Worm (Caenorhabditis elegans): Measurements from ENCODE around the gene smut-1.

smut-1 gene

ce11 chrV:6099634-6100033 is 2.7 kb downstream of the smut-1 start:
- no peak for TF ChIP-seq lin-29 (GFP tag; IDR thresholded peaks at IDR 0.05)
- peak; percentile 77 for TF ChIP-seq aha-1 (tag)

DNA sequence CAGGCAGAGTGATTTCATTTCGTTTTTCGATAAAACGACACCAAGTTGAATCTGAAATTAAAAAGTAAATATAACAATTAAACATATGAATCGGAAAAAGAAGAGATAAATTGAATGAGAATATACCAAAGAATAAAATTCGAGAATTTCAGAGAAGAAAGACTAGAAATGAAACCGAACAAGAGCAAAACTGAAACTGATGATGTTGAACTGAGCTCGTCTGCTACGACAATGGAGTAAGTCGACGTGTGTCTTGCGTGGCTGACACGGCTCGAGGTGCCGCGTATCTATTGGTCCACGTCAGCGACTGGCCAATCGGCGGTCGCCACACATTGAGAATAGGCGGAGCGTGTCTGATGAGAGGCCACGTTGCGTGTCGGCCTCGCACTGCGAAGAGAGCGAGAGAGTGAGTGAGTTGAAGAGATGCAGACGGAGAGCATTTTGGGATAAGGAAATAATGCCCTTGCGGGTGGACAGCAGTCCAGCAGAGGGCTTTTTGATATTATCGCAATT is 3.6 kb downstream of the smut-1 start, which contains the start of gene crt-1:
Gene crt-1 (minus strand): TSS at position 51 of the 513 bp plus-strand sequence.
- TF ChIP-seq tag-97 (GFP tag; IDR thresholded peaks at IDR 0.05) (no peak), zfp-2 (tag; optimal IDR thresholded peaks at IDR 0.05) (peak; percentile 32), nhr-111 (GFP tag; optimal IDR thresholded peaks at IDR 0.05) (no peak), rbr-2 (tag; optimal IDR thresholded peaks at IDR 0.05) (peak; percentile 93), gei-8 (GFP tag; optimal IDR thresholded peaks at IDR 0.05) (peak; percentile 69), vab-7 (GFP tag; IDR thresholded peaks at IDR 0.05) (peak; percentile 49), Y105C5A.15 (GFP tag; IDR thresholded peaks at IDR 0.05) (no peak), spr-1 (tag; optimal IDR thresholded peaks at IDR 0.05) (peak; percentile 78), nhr-10 (tag; optimal IDR thresholded peaks at IDR 0.05) (no peak), lin-39 (tag; optimal IDR thresholded peaks at IDR 0.05) (no peak), zip-2 (tag; optimal IDR thresholded peaks at IDR 0.05) (no peak), F10B5.3 (tag; optimal IDR thresholded peaks at IDR 0.05) (peak; percentile 85), duxl-1 (tag; optimal IDR thresholded peaks at IDR 0.05; ENCODE audit: poor library complexity) (peak; percentile 74), ceh-28 (tag; optimal IDR thresholded peaks at IDR 0.05) (no peak), lim-7 (GFP tag; IDR thresholded peaks at IDR 0.05) (no peak), cey-2 (tag; optimal IDR thresholded peaks at IDR 0.05; ENCODE audit: borderline replicate concordance, insufficient read depth) (no peak), nhr-77 (tag; optimal IDR thresholded peaks at IDR 0.05) (peak; percentile 9), spr-3 (GFP tag; optimal IDR thresholded peaks at IDR 0.05) (peak; percentile 77), nhr-102 (tag; optimal IDR thresholded peaks at IDR 0.05) (peak; percentile 92), hlh-30 (tag; optimal IDR thresholded peaks at IDR 0.05; ENCODE audit: insufficient read depth) (peak; percentile 89), nhr-6 (tag; optimal IDR thresholded peaks at IDR 0.05) (peak; percentile 95), ceh-32 (tag; optimal IDR thresholded peaks at IDR 0.05; ENCODE audit: poor library complexity) (peak; percentile 54), snpc-1.2 (GFP tag; IDR thresholded peaks at IDR 0.05) (peak; percentile 41; the same call in 1 of the 2 replicates), dmd-8 (GFP tag; IDR thresholded peaks at IDR 0.05) (no peak), daf-19 (GFP tag; conservative IDR thresholded peaks at IDR 0.05) (no peak), ZK337.2 (GFP tag; IDR thresholded peaks at IDR 0.05) (no peak), hif-1 (tag; optimal IDR thresholded peaks at IDR 0.05) (peak in 1 of 2 experiments; percentile 81), ztf-11 (tag; optimal IDR thresholded peaks at IDR 0.05) (no peak), php-3 (GFP tag; IDR thresholded peaks at IDR 0.05) (peak; percentile 85), dve-1 (tag; optimal IDR thresholded peaks at IDR 0.05; ENCODE audit: insufficient read depth) (peak; percentile 95), F49E8.2 (tag; optimal IDR thresholded peaks at IDR 0.05; ENCODE audit: borderline replicate concordance) (no peak), F26F4.8 (GFP tag; conservative IDR thresholded peaks at IDR 0.05) (no peak), egl-43 (GFP tag; IDR thresholded peaks at IDR 0.05) (peak; percentile 86), sdz-12 (GFP tag; optimal IDR thresholded peaks at IDR 0.05) (no peak), ces-1 (GFP tag; optimal IDR thresholded peaks at IDR 0.05) (no peak), dpl-1 (GFP tag; optimal IDR thresholded peaks at IDR 0.05) (peak; percentile 84), ama-1 (optimal IDR thresholded peaks at IDR 0.05) (no peak), zag-1 (tag; optimal IDR thresholded peaks at IDR 0.05) (no peak), hmg-1.1 (GFP tag; IDR thresholded peaks at IDR 0.05) (peak; percentile 93), ceh-44 (GFP tag; IDR thresholded peaks at IDR 0.05) (no peak), egl-27 (tag; optimal IDR thresholded peaks at IDR 0.05) (no peak), madf-5 (GFP tag; IDR thresholded peaks at IDR 0.05) (no peak), jun-1 (tag; optimal IDR thresholded peaks at IDR 0.05) (peak; percentile 64), mxl-3 (GFP tag; optimal IDR thresholded peaks at IDR 0.05) (peak; percentile 99), lin-38 (GFP tag; IDR thresholded peaks at IDR 0.05) (peak; percentile 79), unc-130 (GFP tag; optimal IDR thresholded peaks at IDR 0.05) (no peak), nhr-41 (GFP tag; IDR thresholded peaks at IDR 0.05) (peak; percentile 94)

All from whole organism, L4 larva.